Worm (Caenorhabditis elegans) whole organism, midembryonic: ENCODE data around the gene C14B9.8.

Source experiments
- T22C8.4 ChIP-seq: fragments of 200-800 bp; sonication (Bioruptor generic); IDR thresholded peaks from 2 replicates; pipeline ENCODE4 v1.3.6; 2022; ENCODE audit warnings: missing genetic modification characterization, missing compliant biosample characterization
- cog-1 ChIP-seq: sonication (generic microtip); optimal IDR thresholded peaks from 2 replicates; lab custom pipeline; 2016; ENCODE audit warnings: missing genetic modification characterization, missing compliant biosample characterization
- flt-1 ChIP-seq: fragments of 200-800 bp; sonication (Bioruptor generic); IDR thresholded peaks from 2 replicates; pipeline ENCODE4 v1.3.6; 2022; ENCODE audit warnings: missing genetic modification characterization, missing compliant biosample characterization
- klf-2 ChIP-seq: fragments of 200-800 bp; sonication (Bioruptor generic); conservative IDR thresholded peaks from 2 replicates; pipeline ENCODE4 v1.3.6; 2022; ENCODE audit warnings: missing genetic modification reagents, missing genetic modification characterization, missing compliant biosample characterization
- med-1 ChIP-seq: sonication (generic microtip); optimal IDR thresholded peaks from 2 replicates; lab custom pipeline; 2017; ENCODE audit warnings: missing genetic modification characterization, mild to moderate bottlenecking, missing compliant biosample characterization, antibody characterized with exemption, missing genetic modification reagents; ENCODE audit not compliant: insufficient read depth
- ref-1 ChIP-seq: fragments of 200-800 bp; sonication (Bioruptor generic); conservative IDR thresholded peaks from 2 replicates; pipeline ENCODE4 v1.3.6; 2022; ENCODE audit warnings: missing genetic modification reagents, missing genetic modification characterization, missing compliant biosample characterization
- tab-1 ChIP-seq: fragments of 200-800 bp; sonication (Bioruptor generic); IDR thresholded peaks from 2 replicates; pipeline ENCODE4 v1.3.6; 2022; ENCODE audit warnings: missing genetic modification characterization, missing compliant biosample characterization
- ztf-23 ChIP-seq: fragments of 200-800 bp; sonication (Bioruptor generic); IDR thresholded peaks from 2 replicates; pipeline ENCODE4 v1.3.6; 2022; ENCODE audit warnings: missing genetic modification reagents, missing genetic modification characterization, missing compliant biosample characterization
- ztf-29 ChIP-seq: fragments of 200-800 bp; sonication (Bioruptor generic); IDR thresholded peaks from 2 replicates; pipeline ENCODE4 v1.3.6; 2022; ENCODE audit warnings: missing genetic modification reagents, missing genetic modification characterization, missing compliant biosample characterization

ce11 chrIII:8158140-8158786 lies 13.8 kb upstream of the C14B9.8 start, which contains the start of gene atg-13:
- TF ChIP-seq T22C8.4 (GFP tag; lab: Robert Waterston, UW) (no peak), ref-1 (GFP tag; lab: Robert Waterston, UW) (no peak), flt-1 (GFP tag; lab: Robert Waterston, UW) (no peak), ztf-23 (GFP tag; lab: Robert Waterston, UW) (no peak), klf-2 (no peak), med-1 (GFP tag; lab: Kevin White, UChicago) (no peak), tab-1 (GFP tag; lab: Robert Waterston, UW) (no peak), ztf-29 (GFP tag; lab: Robert Waterston, UW) (no peak), cog-1 (tag; lab: Kevin White, UChicago) (no peak)
